Fruit fly (Drosophila melanogaster): ENCODE measurements around the gene Syn.

Gene Syn

dm6 chr3R:10265552-10266137 lies 75.2 kb downstream of the Syn start:
- TF ChIP-seq foxo (GFP tag; optimal IDR thresholded peaks at IDR 0.05) (peak in 1 of 2 experiments; percentile 85), sage (GFP tag; optimal IDR thresholded peaks at IDR 0.05) (peak; percentile 59), Sp1 (GFP tag; optimal IDR thresholded peaks at IDR 0.05) (peak; percentile 80), Dfd (GFP tag; optimal IDR thresholded peaks at IDR 0.05) (no peak), ey (GFP tag; optimal IDR thresholded peaks at IDR 0.05) (peak; percentile 57), GATAd (GFP tag; optimal IDR thresholded peaks at IDR 0.05) (peak; percentile 0), CG9705 (GFP tag; optimal IDR thresholded peaks at IDR 0.05) (peak; percentile 38), tai (GFP tag; optimal IDR thresholded peaks at IDR 0.05) (peak; percentile 3), Hr83 (GFP tag; optimal IDR thresholded peaks at IDR 0.05; ENCODE audit: poor library complexity, severe bottlenecking) (peak; percentile 10), psq (GFP tag; optimal IDR thresholded peaks at IDR 0.05) (peak; percentile 74), woc (GFP tag; optimal IDR thresholded peaks at IDR 0.05) (peak; percentile 52), fru (GFP tag; optimal IDR thresholded peaks at IDR 0.05) (peak; percentile 76), brk (GFP tag; optimal IDR thresholded peaks at IDR 0.05) (peak; percentile 75), br (GFP tag; optimal IDR thresholded peaks at IDR 0.05) (peak; percentile 53), HLH106 (tag; optimal IDR thresholded peaks at IDR 0.05) (peak; percentile 80), Dif (GFP tag; optimal IDR thresholded peaks at IDR 0.05; ENCODE audit: partially characterized antibody) (no peak), CrebA (GFP tag; optimal IDR thresholded peaks at IDR 0.05; ENCODE audit: borderline replicate concordance) (peak; percentile 25), Hnf4 (GFP tag; optimal IDR thresholded peaks at IDR 0.05) (no peak), pan (optimal IDR thresholded peaks at IDR 0.05) (no peak), rgr (GFP tag; optimal IDR thresholded peaks at IDR 0.05) (peak; percentile 72), lola (GFP tag; optimal IDR thresholded peaks at IDR 0.05) (no peak), OdsH (GFP tag; optimal IDR thresholded peaks at IDR 0.05) (peak; percentile 75), dsf (GFP tag; optimal IDR thresholded peaks at IDR 0.05; ENCODE audit: borderline replicate concordance) (peak; percentile 8), sv (GFP tag; optimal IDR thresholded peaks at IDR 0.05) (peak; percentile 48), dl (GFP tag; optimal IDR thresholded peaks at IDR 0.05; ENCODE audit: insufficient read depth in 1 of 2, partially characterized antibody in 2 of 2) (no peak), Rel (GFP tag; optimal IDR thresholded peaks at IDR 0.05) (no peak), Rel (tag; optimal IDR thresholded peaks at IDR 0.05) (no peak), dmrt93B (GFP tag; optimal IDR thresholded peaks at IDR 0.05) (peak; percentile 53), N (GFP tag; optimal IDR thresholded peaks at IDR 0.05) (no peak), CG32264 (GFP tag; optimal IDR thresholded peaks at IDR 0.05) (no peak), jim (GFP tag; optimal IDR thresholded peaks at IDR 0.05) (no peak), h (GFP tag; optimal IDR thresholded peaks at IDR 0.05) (peak; percentile 63)

DNA sequence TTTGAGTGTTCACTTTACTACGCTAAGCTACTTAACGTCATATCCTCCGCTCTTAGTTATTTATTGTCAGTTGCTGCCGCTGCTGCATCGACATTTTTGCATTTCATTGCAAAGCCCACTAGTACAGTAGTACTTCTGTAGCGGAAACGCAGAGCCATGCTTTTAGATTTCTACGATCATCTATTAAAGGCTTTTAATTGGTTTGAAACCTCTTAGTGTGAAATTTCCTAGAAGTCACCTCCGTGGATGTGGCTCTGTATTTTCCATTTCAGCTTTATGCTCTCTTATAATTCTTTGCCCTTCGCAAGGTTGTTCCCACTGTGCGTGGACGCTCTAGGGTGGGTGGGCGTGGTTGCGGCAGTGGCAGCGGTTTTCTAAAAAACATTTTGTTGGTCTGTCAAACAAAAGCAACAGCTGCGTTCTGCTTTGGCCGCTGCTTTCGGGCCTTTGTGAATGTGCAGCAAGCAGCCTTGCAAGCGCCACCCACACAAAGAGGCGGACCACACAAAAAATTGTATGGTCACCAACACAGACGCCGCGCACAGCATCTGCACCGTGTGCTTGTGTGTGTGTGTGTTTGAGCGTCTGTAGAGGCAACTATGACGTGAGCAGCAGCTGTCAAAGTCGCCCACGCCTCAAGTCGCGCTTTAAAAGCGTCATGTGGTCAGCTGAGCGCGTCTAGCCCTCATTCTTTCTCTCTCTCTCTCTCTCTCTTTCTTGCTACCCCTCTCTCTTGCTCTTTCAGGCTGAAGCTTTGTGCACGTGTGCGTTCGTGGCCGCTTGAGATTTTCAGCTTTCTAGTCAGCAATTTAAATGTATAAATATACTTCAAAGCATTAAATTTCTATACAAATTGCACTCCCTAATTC lies 76.4 kb downstream of the Syn start:
- TF ChIP-seq HLH106 (tag; optimal IDR thresholded peaks at IDR 0.05) (no peak), Jra (GFP tag; optimal IDR thresholded peaks at IDR 0.05) (no peak), h (GFP tag; optimal IDR thresholded peaks at IDR 0.05) (no peak), CG9705 (GFP tag; optimal IDR thresholded peaks at IDR 0.05) (no peak), N (GFP tag; optimal IDR thresholded peaks at IDR 0.05) (no peak), dl (GFP tag; optimal IDR thresholded peaks at IDR 0.05; ENCODE audit: insufficient read depth in 1 of 2, partially characterized antibody in 2 of 2) (no peak)

- TF ChIP-seq sage (GFP tag; optimal IDR thresholded peaks at IDR 0.05): peak; percentile 55
- no peak for TF ChIP-seq CrebA (GFP tag; optimal IDR thresholded peaks at IDR 0.05; ENCODE audit: borderline replicate concordance)
- peak; percentile 72 for TF ChIP-seq CG32264 (GFP tag; optimal IDR thresholded peaks at IDR 0.05)
- peak; percentile 73 for TF ChIP-seq CG9705 (GFP tag; optimal IDR thresholded peaks at IDR 0.05)
- no peak for TF ChIP-seq Myc (optimal IDR thresholded peaks at IDR 0.05)
- no peak for TF ChIP-seq Dfd (GFP tag; optimal IDR thresholded peaks at IDR 0.05)
- TF ChIP-seq psq (GFP tag; optimal IDR thresholded peaks at IDR 0.05): peak; percentile 76
- peak; percentile 70 for TF ChIP-seq Jra (GFP tag; optimal IDR thresholded peaks at IDR 0.05)
- TF ChIP-seq N (GFP tag; optimal IDR thresholded peaks at IDR 0.05): no peak
- TF ChIP-seq Hr78 (GFP tag; optimal IDR thresholded peaks at IDR 0.05): no peak
- no peak for TF ChIP-seq Rel (GFP tag; optimal IDR thresholded peaks at IDR 0.05)
- peak; percentile 58 for TF ChIP-seq Rel (tag; optimal IDR thresholded peaks at IDR 0.05)
- TF ChIP-seq Vsx2 (GFP tag; optimal IDR thresholded peaks at IDR 0.05; ENCODE audit: partially characterized antibody): no peak
- no peak for TF ChIP-seq dsf (GFP tag; optimal IDR thresholded peaks at IDR 0.05; ENCODE audit: borderline replicate concordance)
- no peak for TF ChIP-seq Dif (GFP tag; optimal IDR thresholded peaks at IDR 0.05; ENCODE audit: partially characterized antibody)
- TF ChIP-seq Hnf4 (GFP tag; optimal IDR thresholded peaks at IDR 0.05): peak; percentile 77
- no peak for TF ChIP-seq dl (GFP tag; optimal IDR thresholded peaks at IDR 0.05; ENCODE audit: insufficient read depth in 1 of 2, partially characterized antibody in 2 of 2)
- TF ChIP-seq Abd-B (GFP tag; optimal IDR thresholded peaks at IDR 0.05): no peak
- peak; percentile 92 for TF ChIP-seq h (GFP tag; optimal IDR thresholded peaks at IDR 0.05)
- TF ChIP-seq rgr (GFP tag; optimal IDR thresholded peaks at IDR 0.05): peak; percentile 89
- TF ChIP-seq lola (GFP tag; optimal IDR thresholded peaks at IDR 0.05): no peak
- TF ChIP-seq Sp1 (GFP tag; optimal IDR thresholded peaks at IDR 0.05): peak; percentile 91
- no peak for TF ChIP-seq usp (GFP tag; optimal IDR thresholded peaks at IDR 0.05)
- TF ChIP-seq ey (GFP tag; optimal IDR thresholded peaks at IDR 0.05): peak; percentile 90
- peak; percentile 89 for TF ChIP-seq OdsH (GFP tag; optimal IDR thresholded peaks at IDR 0.05)
- peak; percentile 1 to 92 for TF ChIP-seq foxo (GFP tag; optimal IDR thresholded peaks at IDR 0.05)
- TF ChIP-seq br (GFP tag; optimal IDR thresholded peaks at IDR 0.05): peak; percentile 90
- no peak for TF ChIP-seq pan (optimal IDR thresholded peaks at IDR 0.05)
- no peak for TF ChIP-seq Hr83 (GFP tag; optimal IDR thresholded peaks at IDR 0.05; ENCODE audit: poor library complexity, severe bottlenecking)
- peak; percentile 86 for TF ChIP-seq dmrt93B (GFP tag; optimal IDR thresholded peaks at IDR 0.05)
Measured at dm6 chr3R:10268101-10268864, 77.8 kb downstream of the Syn start.
